Worm (Caenorhabditis elegans) whole organism, L2 larva: ENCODE results near the gene ric-7.

ENCODE experiments used
- ceh-16 ChIP-seq: fragments of 150-350 bp; optimal IDR thresholded peaks from 2 replicates; lab custom pipeline; 2014; ENCODE audit warnings: missing biosample characterization, missing genetic modification characterization
- elt-1 ChIP-seq: fragments of 150-350 bp; optimal IDR thresholded peaks from 2 replicates; lab custom pipeline; 2014; ENCODE audit warnings: missing biosample characterization, missing genetic modification characterization
- fos-1 ChIP-seq: fragments of 150-350 bp; optimal IDR thresholded peaks from 2 replicates; lab custom pipeline; 2014; ENCODE audit warnings: missing biosample characterization, missing genetic modification characterization
- lin-11 ChIP-seq: fragments of 150-350 bp; sonication (generic microtip); optimal IDR thresholded peaks from 2 replicates; lab custom pipeline; 2014; ENCODE audit warnings: missing biosample characterization, missing genetic modification characterization, inconsistent platforms, mixed read lengths
- lin-13 ChIP-seq: fragments of 150-350 bp; optimal IDR thresholded peaks from 2 replicates; lab custom pipeline; 2014; ENCODE audit warnings: missing biosample characterization, missing genetic modification reagents, missing genetic modification characterization
- nhr-12 ChIP-seq: fragments of 150-350 bp; optimal IDR thresholded peaks from 2 replicates; lab custom pipeline; 2014; ENCODE audit warnings: missing biosample characterization, missing genetic modification characterization
- nhr-25 ChIP-seq: fragments of 150-350 bp; sonication (generic microtip); optimal IDR thresholded peaks from 3 replicates; lab custom pipeline; 2014; ENCODE audit warnings: missing biosample characterization, missing genetic modification characterization
- nhr-6 ChIP-seq: fragments of 150-350 bp; optimal IDR thresholded peaks from 2 replicates; lab custom pipeline; 2014; ENCODE audit warnings: missing biosample characterization, missing genetic modification characterization
- zag-1 ChIP-seq: fragments of 150-350 bp; optimal IDR thresholded peaks from 2 replicates; lab custom pipeline; 2014; ENCODE audit warnings: missing biosample characterization, missing genetic modification characterization
- ztf-11 ChIP-seq: sonication (generic microtip); optimal IDR thresholded peaks from 2 replicates; lab custom pipeline; 2017; ENCODE audit warnings: missing biosample characterization, missing genetic modification characterization
- ztf-4 ChIP-seq: fragments of 150-350 bp; optimal IDR thresholded peaks from 2 replicates; lab custom pipeline; 2014; ENCODE audit warnings: missing biosample characterization, missing genetic modification characterization

ce11 chrV:14026194-14026593 lies 20.5 kb upstream of the ric-7 start, which contains the start of gene T08G5.2:
- TF ChIP-seq zag-1 (no peak), lin-13 (no peak), ztf-11 (tag; lab: Kevin White, UChicago) (no peak), elt-1 (tag; lab: Kevin White, UChicago) (no peak), nhr-6 (no peak), ztf-4 (tag; lab: Kevin White, UChicago) (no peak), nhr-12 (no peak), lin-11 (tag; lab: Kevin White, UChicago) (no peak), nhr-25 (no peak), fos-1 (tag; lab: Kevin White, UChicago) (no peak), ceh-16 (no peak)
